Worm (Caenorhabditis elegans) whole organism, young adult: Measurements from ENCODE around the gene lgc-31.
A peak's percentile ranks its signal among the peaks of the same experiment; 100 is the strongest.

Source experiments
- Y53F4B.3 ChIP-seq: fragments of 200-800 bp; sonication (Bioruptor generic); IDR thresholded peaks from 2 replicates; pipeline ENCODE4 v1.3.6; 2022; ENCODE audit warnings: missing genetic modification reagents, missing genetic modification characterization, missing compliant biosample characterization
- cebp-1 ChIP-seq, 2 experiments: fragments of 200-800 bp in 1 of 2; sonication (Bioruptor generic) in 1 of 2; sonication (generic microtip) in 1 of 2; IDR thresholded peaks in 1 of 2; optimal IDR thresholded peaks in 1 of 2; 2 replicates each; pipeline versions ENCODE4 v1.3.6 to Lab custom; 2017 to 2022; ENCODE audit warnings: missing compliant biosample characterization in 2 of 2, missing genetic modification characterization in 2 of 2, mild to moderate bottlenecking in 1 of 2, missing genetic modification reagents in 1 of 2, moderate library complexity in 1 of 2
- die-1 ChIP-seq: sonication (generic microtip); optimal IDR thresholded peaks from 2 replicates; lab custom pipeline; 2016; ENCODE audit warnings: missing genotype, mild to moderate bottlenecking, missing genetic modification characterization, missing compliant biosample characterization
- egrh-3 ChIP-seq: fragments of 200-800 bp; sonication (Bioruptor generic); IDR thresholded peaks from 2 replicates; pipeline ENCODE4 v1.3.6; 2022; ENCODE audit warnings: missing genetic modification reagents, missing genetic modification characterization, missing compliant biosample characterization
- him-1 ChIP-seq: sonication (generic microtip); optimal IDR thresholded peaks from 2 replicates; lab custom pipeline; 2016; ENCODE audit warnings: missing genotype, missing genetic modification reagents, missing genetic modification characterization, missing compliant biosample characterization
- madf-8 ChIP-seq: fragments of 200-800 bp; sonication (Bioruptor generic); conservative IDR thresholded peaks from 2 replicates; pipeline ENCODE4 v1.3.6; 2022; ENCODE audit warnings: missing genetic modification reagents, missing genetic modification characterization, missing compliant biosample characterization
- mxl-1 ChIP-seq: sonication (generic microtip); optimal IDR thresholded peaks from 2 replicates; lab custom pipeline; 2016; ENCODE audit warnings: missing genetic modification characterization, missing compliant biosample characterization
- unc-62 ChIP-seq: fragments of 150-350 bp; optimal IDR thresholded peaks from 2 replicates; lab custom pipeline; 2014; ENCODE audit warnings: missing biosample characterization, missing genetic modification reagents, missing genetic modification characterization

DNA sequence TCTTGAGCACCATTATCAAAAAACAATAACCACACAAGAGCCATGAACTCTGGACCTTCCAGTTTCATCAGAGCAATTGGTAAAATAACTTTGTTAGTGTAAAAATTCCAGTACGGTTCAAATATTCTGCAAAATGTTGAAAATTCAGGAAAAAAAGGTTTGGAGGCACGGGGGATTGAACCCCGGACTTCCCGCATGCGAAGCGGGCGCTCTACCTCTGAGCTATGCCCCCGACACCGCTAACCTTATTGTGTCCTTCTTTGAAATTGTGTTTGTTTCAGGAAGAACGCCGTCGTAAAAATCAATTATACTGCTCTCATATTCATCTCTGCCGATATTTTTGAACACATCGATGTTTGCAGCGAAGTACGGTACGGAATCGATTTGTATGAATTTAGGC lies 42.0 kb downstream of the lgc-31 start:
- TF ChIP-seq unc-62 (GFP tag; lab: Kevin White, UChicago) (no peak), cebp-1 (GFP tag; IDR thresholded peaks at IDR 0.05; lab: Robert Waterston, UW) (no peak), cebp-1 (tag; optimal IDR thresholded peaks at IDR 0.05; lab: Kevin White, UChicago) (peak; percentile 25), Y53F4B.3 (GFP tag; lab: Robert Waterston, UW) (no peak), die-1 (peak; percentile 55), madf-8 (GFP tag; lab: Robert Waterston, UW) (no peak), him-1 (tag; lab: Kevin White, UChicago) (peak; percentile 67), mxl-1 (no peak), egrh-3 (GFP tag; lab: Robert Waterston, UW) (no peak)
